Worm (Caenorhabditis elegans) whole organism, early embryonic: ENCODE measurements around the gene W03C9.8.

ENCODE experiments used
- ama-1 ChIP-seq: fragments of 150-350 bp; optimal IDR thresholded peaks from 2 replicates; lab custom pipeline; 2014
- ceh-36 ChIP-seq: sonication (generic microtip); optimal IDR thresholded peaks from 2 replicates; lab custom pipeline; 2016; ENCODE audit warnings: missing genetic modification characterization, inconsistent platforms, missing compliant biosample characterization
- flt-1 ChIP-seq: fragments of 200-800 bp; sonication (Bioruptor generic); IDR thresholded peaks from 2 replicates; pipeline ENCODE4 v1.3.6; 2022; ENCODE audit warnings: missing genetic modification characterization, missing compliant biosample characterization
- tbx-37 ChIP-seq: fragments of 200-800 bp; sonication (Bioruptor generic); conservative IDR thresholded peaks from 2 replicates; pipeline ENCODE4 v1.3.6; 2022; ENCODE audit warnings: missing genetic modification reagents, missing genetic modification characterization, missing compliant biosample characterization

ce11 chrII:11980110-11980509 is 31.6 kb downstream of the W03C9.8 start:
- TF ChIP-seq flt-1 (GFP tag; lab: Robert Waterston, UW), result no peak
- 0 out of 2 replicates have a peak, but pooled peaks have one; percentile 35 for TF ChIP-seq tbx-37 (GFP tag; lab: Robert Waterston, UW)
- no peak for TF ChIP-seq ama-1 (lab: Kevin White, UChicago)
- TF ChIP-seq ceh-36 (tag; lab: Kevin White, UChicago), result no peak
